Worm (Caenorhabditis elegans): ENCODE measurements around the gene madf-4.
"Not testable (repeated sequence)": the region's sequence is repeated elsewhere in the genome, so short reads cannot be mapped to it uniquely, and the experiment has no call there.

The madf-4 gene

ce11 chrV:10004048-10004761 is 41.9 kb upstream of the madf-4 start, which contains the start of gene uda-1:
TSS of gene uda-1 (plus strand) at chrV:10004755.
- not testable (repeated sequence) for TF ChIP-seq K09A11.1 (tag; optimal IDR thresholded peaks at IDR 0.05; ENCODE audit: insufficient read depth); tbx-7 (tag; optimal IDR thresholded peaks at IDR 0.05); ceh-2 (tag; optimal IDR thresholded peaks at IDR 0.05)

- TF ChIP-seq ref-2 (tag; optimal IDR thresholded peaks at IDR 0.05) (no peak), pax-1 (tag; optimal IDR thresholded peaks at IDR 0.05) (peak; percentile 20), odd-2 (tag; optimal IDR thresholded peaks at IDR 0.05) (no peak), nfya-1 (tag; optimal IDR thresholded peaks at IDR 0.05) (peak; percentile 34), lim-6 (tag; optimal IDR thresholded peaks at IDR 0.05) (no peak), ceh-18 (tag; optimal IDR thresholded peaks at IDR 0.05) (peak; percentile 18), unc-55 (GFP tag; optimal IDR thresholded peaks at IDR 0.05) (peak; percentile 20), fax-1 (tag; optimal IDR thresholded peaks at IDR 0.05) (no peak)
These were observed 41.1 kb upstream of the madf-4 start for ce11 chrV:10003315-10003969.

- TF ChIP-seq pros-1 (tag; optimal IDR thresholded peaks at IDR 0.05) (no peak), Y22D7AL.16 (tag; optimal IDR thresholded peaks at IDR 0.05) (no peak), ceh-22 (tag; optimal IDR thresholded peaks at IDR 0.05) (no peak), hlh-13 (GFP tag; optimal IDR thresholded peaks at IDR 0.05) (no peak), unc-3 (GFP tag; conservative IDR thresholded peaks at IDR 0.05) (no peak), unc-3 (tag; optimal IDR thresholded peaks at IDR 0.05) (no peak), K02D7.2 (tag; optimal IDR thresholded peaks at IDR 0.05) (no peak), ceh-24 (tag; optimal IDR thresholded peaks at IDR 0.05) (no peak), pha-4 (tag; optimal IDR thresholded peaks at IDR 0.05) (no peak), pag-3 (tag; optimal IDR thresholded peaks at IDR 0.05; ENCODE audit: borderline replicate concordance) (no peak), rnt-1 (tag; optimal IDR thresholded peaks at IDR 0.05) (no peak)
These were observed 40.4 kb upstream of the madf-4 start for ce11 chrV:10002720-10003119.

- TF ChIP-seq ceh-9 (tag; optimal IDR thresholded peaks at IDR 0.05) (no peak), elt-4 (tag; optimal IDR thresholded peaks at IDR 0.05) (no peak), pha-2 (tag; optimal IDR thresholded peaks at IDR 0.05) (no peak), ceh-14 (tag; optimal IDR thresholded peaks at IDR 0.05) (no peak), unc-86 (tag; optimal IDR thresholded peaks at IDR 0.05) (no peak), ceh-18 (tag; optimal IDR thresholded peaks at IDR 0.05) (no peak)
These were observed 38.5 kb upstream of the madf-4 start, which contains the start of gene K08H10.10 for ce11 chrV:10000760-10001159. TSS of gene K08H10.10 (plus strand) at chrV:10001060.

- TF ChIP-seq dmd-4 (tag; optimal IDR thresholded peaks at IDR 0.05; ENCODE audit: borderline replicate concordance) = no peak
- no peak for TF ChIP-seq eyg-1 (tag; optimal IDR thresholded peaks at IDR 0.05)
- no peak for TF ChIP-seq ceh-24 (tag; optimal IDR thresholded peaks at IDR 0.05)
- no peak for TF ChIP-seq ceh-14 (tag; optimal IDR thresholded peaks at IDR 0.05)
- no peak for TF ChIP-seq ceh-31 (tag; optimal IDR thresholded peaks at IDR 0.05)
- no peak for TF ChIP-seq K09A11.1 (tag; optimal IDR thresholded peaks at IDR 0.05; ENCODE audit: insufficient read depth)
- no peak for TF ChIP-seq nfya-1 (tag; optimal IDR thresholded peaks at IDR 0.05)
- no peak for TF ChIP-seq ttx-3 (tag; optimal IDR thresholded peaks at IDR 0.05)
- no peak for TF ChIP-seq pha-2 (tag; optimal IDR thresholded peaks at IDR 0.05)
These were observed 33.5 kb upstream of the madf-4 start, which contains the start of gene K08H10.6 for ce11 chrV:9995791-9996190. TSS of gene K08H10.6 (minus strand) at chrV:9995891.
